Worm (Caenorhabditis elegans): ENCODE results near the gene twk-12.

- TF ChIP-seq unc-62 (GFP tag; optimal IDR thresholded peaks at IDR 0.05) (no peak), nhr-76 (tag; optimal IDR thresholded peaks at IDR 0.05) (no peak), nhr-237 (tag; optimal IDR thresholded peaks at IDR 0.05) (no peak), snpc-4 (tag; optimal IDR thresholded peaks at IDR 0.05) (no peak), blmp-1 (tag; optimal IDR thresholded peaks at IDR 0.05) (no peak), mep-1 (tag; optimal IDR thresholded peaks at IDR 0.05) (no peak), zip-8 (tag; optimal IDR thresholded peaks at IDR 0.05) (no peak), elt-1 (tag; optimal IDR thresholded peaks at IDR 0.05; ENCODE audit: borderline replicate concordance, insufficient read depth) (no peak), pha-4 (tag; optimal IDR thresholded peaks at IDR 0.05) (no peak), nhr-28 (tag; optimal IDR thresholded peaks at IDR 0.05) (no peak)
These were observed 8.0 kb upstream of the twk-12 start for ce11 chrV:10659343-10659742.
